Worm (Caenorhabditis elegans) whole organism, early embryonic: ENCODE measurements around the gene K04F1.8.
"Not testable (repeated sequence)": the region's sequence is repeated elsewhere in the genome, so short reads cannot be mapped to it uniquely, and the experiment has no call there.

Experiments
- B0310.2 ChIP-seq: sonication (generic microtip); optimal IDR thresholded peaks from 2 replicates; lab custom pipeline; 2016; ENCODE audit warnings: mild to moderate bottlenecking, missing genetic modification characterization, missing compliant biosample characterization
- F13C5.2 ChIP-seq: sonication (generic microtip); optimal IDR thresholded peaks from 2 replicates; lab custom pipeline; 2017; ENCODE audit warnings: mild to moderate bottlenecking, missing genetic modification characterization, inconsistent platforms, missing compliant biosample characterization
- aly-1 ChIP-seq: sonication (generic microtip); optimal IDR thresholded peaks from 2 replicates; lab custom pipeline; 2016; ENCODE audit warnings: missing genetic modification characterization, missing compliant biosample characterization
- ama-1 ChIP-seq: fragments of 150-350 bp; optimal IDR thresholded peaks from 2 replicates; lab custom pipeline; 2014
- ceh-13 ChIP-seq: fragments of 200-800 bp; sonication (Bioruptor generic); optimal IDR thresholded peaks from 2 replicates; lab custom pipeline; 2018; ENCODE audit warnings: mild to moderate bottlenecking, missing genetic modification characterization, missing compliant biosample characterization
- ceh-36 ChIP-seq: sonication (generic microtip); optimal IDR thresholded peaks from 2 replicates; lab custom pipeline; 2016; ENCODE audit warnings: missing genetic modification characterization, inconsistent platforms, missing compliant biosample characterization
- ets-7 ChIP-seq: sonication (generic microtip); optimal IDR thresholded peaks from 2 replicates; lab custom pipeline; 2016; ENCODE audit warnings: missing genotype, missing genetic modification characterization, missing compliant biosample characterization
- flt-1 ChIP-seq: fragments of 200-800 bp; sonication (Bioruptor generic); IDR thresholded peaks from 2 replicates; pipeline ENCODE4 v1.3.6; 2022; ENCODE audit warnings: missing genetic modification characterization, missing compliant biosample characterization
- hmbx-1 ChIP-seq: sonication (generic microtip); optimal IDR thresholded peaks from 2 replicates; lab custom pipeline; 2016; ENCODE audit warnings: mild to moderate bottlenecking, missing genetic modification characterization, missing compliant biosample characterization
- hmg-4 ChIP-seq: fragments of 200-800 bp; sonication (Bioruptor generic); optimal IDR thresholded peaks from 2 replicates; lab custom pipeline; 2018; ENCODE audit warnings: mild to moderate bottlenecking, missing genetic modification characterization, missing compliant biosample characterization
- hnd-1 ChIP-seq: sonication (generic microtip); optimal IDR thresholded peaks from 2 replicates; lab custom pipeline; 2016; ENCODE audit warnings: missing genetic modification characterization, missing compliant biosample characterization
- pes-1 ChIP-seq: fragments of 200-800 bp; sonication (Bioruptor generic); IDR thresholded peaks from 2 replicates; pipeline ENCODE4 v1.3.6; 2022; ENCODE audit warnings: missing genetic modification reagents, missing genetic modification characterization, missing compliant biosample characterization
- scrt-1 ChIP-seq: fragments of 200-800 bp; sonication (Bioruptor generic); IDR thresholded peaks from 2 replicates; pipeline ENCODE4 v1.3.6; 2022; ENCODE audit warnings: missing genetic modification characterization, missing compliant biosample characterization
- sea-1 ChIP-seq: fragments of 200-800 bp; sonication (Bioruptor generic); conservative IDR thresholded peaks from 2 replicates; pipeline ENCODE4 v1.3.6; 2022; ENCODE audit warnings: missing genetic modification characterization, missing compliant biosample characterization
- tbx-11 ChIP-seq: fragments of 200-800 bp; sonication (Bioruptor generic); IDR thresholded peaks from 2 replicates; pipeline ENCODE4 v1.3.6; 2022; ENCODE audit warnings: missing genetic modification characterization, missing compliant biosample characterization
- tbx-37 ChIP-seq: fragments of 200-800 bp; sonication (Bioruptor generic); conservative IDR thresholded peaks from 2 replicates; pipeline ENCODE4 v1.3.6; 2022; ENCODE audit warnings: missing genetic modification reagents, missing genetic modification characterization, missing compliant biosample characterization
- tra-4 ChIP-seq: sonication (generic microtip); optimal IDR thresholded peaks from 2 replicates; lab custom pipeline; 2017; ENCODE audit warnings: missing genetic modification characterization, missing compliant biosample characterization

K04F1.8 gene

DNA sequence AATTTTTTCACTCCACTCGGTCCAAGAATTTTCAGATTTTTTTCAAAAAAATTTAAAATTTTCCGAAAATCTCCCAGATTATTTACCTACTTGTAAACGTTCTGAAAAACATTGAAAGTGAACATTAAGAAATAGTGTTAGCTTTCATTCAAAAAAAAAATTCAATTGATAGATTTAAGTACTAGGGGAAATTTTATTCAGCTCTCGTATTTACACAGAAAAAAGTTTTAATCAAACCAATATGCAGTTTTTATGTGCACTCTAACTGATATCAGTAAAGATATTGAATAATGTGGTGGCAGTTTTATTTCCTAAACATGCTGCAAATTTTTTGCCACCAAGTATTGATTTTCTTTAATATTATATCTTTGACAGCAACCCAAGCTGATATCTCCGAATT, 1.2 kb downstream of the K04F1.8 start, which contains the start of gene irld-42:
irld-42 (plus strand) TSS at position 301 of the 400 bp plus-strand sequence.
- TF ChIP-seq aly-1 (tag; lab: Kevin White, UChicago) (no peak), hmg-4 (GFP tag; lab: Kevin White, UChicago) (no peak), B0310.2 (no peak), pes-1 (GFP tag; lab: Robert Waterston, UW) (no peak), hmbx-1 (tag; lab: Kevin White, UChicago) (no peak), ets-7 (no peak), flt-1 (no peak), F13C5.2 (tag; lab: Kevin White, UChicago) (no peak)

DNA sequence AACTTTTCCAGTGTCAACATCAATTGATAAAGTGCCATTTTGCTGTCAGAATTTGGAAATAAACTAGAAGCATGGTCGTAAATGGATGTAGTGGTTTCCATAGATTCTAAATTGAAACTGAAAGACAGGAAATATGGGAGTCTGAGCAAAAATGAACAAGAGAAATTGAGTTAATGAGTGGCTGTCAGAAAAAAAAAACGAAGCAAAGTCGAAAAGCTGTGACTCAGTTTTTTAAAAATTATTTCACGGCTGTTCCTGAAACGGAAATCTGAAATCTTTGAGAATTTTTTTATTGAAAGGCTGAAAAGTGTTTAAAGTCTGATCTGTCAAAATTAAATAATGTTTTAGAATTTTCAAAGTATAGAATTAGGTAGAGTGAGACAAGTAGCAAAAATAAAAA, 11.2 kb downstream of the K04F1.8 start, which contains the start of gene srw-98:
srw-98 (minus strand) TSS at position 101 of the 400 bp plus-strand sequence.
- no peak for TF ChIP-seq scrt-1 (GFP tag; lab: Robert Waterston, UW)
- TF ChIP-seq pes-1 (GFP tag; lab: Robert Waterston, UW) = no peak
- TF ChIP-seq tbx-11 (GFP tag; lab: Robert Waterston, UW) = no peak
- TF ChIP-seq ceh-13 (GFP tag; lab: Kevin White, UChicago) = no peak
- TF ChIP-seq tra-4 (tag; lab: Kevin White, UChicago) = no peak
- no peak for TF ChIP-seq aly-1 (tag; lab: Kevin White, UChicago)
- no peak for TF ChIP-seq F13C5.2 (tag; lab: Kevin White, UChicago)
- no peak for TF ChIP-seq hmg-4 (GFP tag; lab: Kevin White, UChicago)
- TF ChIP-seq ama-1 (lab: Kevin White, UChicago) = no peak
- TF ChIP-seq B0310.2 = no peak
- no peak for TF ChIP-seq ets-7
- TF ChIP-seq hnd-1 (tag; lab: Kevin White, UChicago) = no peak
- TF ChIP-seq flt-1 = no peak
- TF ChIP-seq sea-1 (GFP tag; lab: Robert Waterston, UW) = no peak
- TF ChIP-seq tbx-37 (GFP tag; lab: Robert Waterston, UW) = no peak
- TF ChIP-seq hmbx-1 (tag; lab: Kevin White, UChicago) = no peak
- TF ChIP-seq ceh-36 = no peak

DNA sequence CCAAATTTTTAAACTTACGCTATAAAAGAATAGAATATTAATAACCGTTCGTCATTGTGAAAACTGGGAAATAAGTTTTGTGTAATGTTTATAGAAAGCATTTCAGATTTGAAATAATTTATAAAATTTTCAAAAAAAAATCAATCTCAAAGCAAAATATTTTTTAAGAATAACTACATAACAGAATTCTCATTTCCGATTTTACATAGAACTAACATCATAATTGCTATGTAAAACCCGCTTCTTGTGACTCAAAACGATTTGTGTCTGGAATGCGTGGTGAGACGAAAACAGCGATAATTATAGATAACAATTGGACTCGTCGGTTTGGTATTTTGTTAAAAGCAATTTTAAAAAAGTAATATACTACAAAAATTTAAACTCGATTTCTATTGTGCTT, 13.8 kb downstream of the K04F1.8 start, which contains the start of gene srw-91:
srw-91 (minus strand) TSS at position 101 of the 400 bp plus-strand sequence.
- no peak for TF ChIP-seq hmbx-1 (tag; lab: Kevin White, UChicago)
- TF ChIP-seq tbx-37 (GFP tag; lab: Robert Waterston, UW) = no peak
- no peak for TF ChIP-seq ets-7
- TF ChIP-seq flt-1 = no peak
- TF ChIP-seq tbx-11 (GFP tag; lab: Robert Waterston, UW) = no peak
- no peak for TF ChIP-seq sea-1 (GFP tag; lab: Robert Waterston, UW)
- no peak for TF ChIP-seq ceh-36
- TF ChIP-seq B0310.2 = no peak
- TF ChIP-seq F13C5.2 (tag; lab: Kevin White, UChicago) = no peak
- TF ChIP-seq ama-1 (lab: Kevin White, UChicago) = no peak

DNA sequence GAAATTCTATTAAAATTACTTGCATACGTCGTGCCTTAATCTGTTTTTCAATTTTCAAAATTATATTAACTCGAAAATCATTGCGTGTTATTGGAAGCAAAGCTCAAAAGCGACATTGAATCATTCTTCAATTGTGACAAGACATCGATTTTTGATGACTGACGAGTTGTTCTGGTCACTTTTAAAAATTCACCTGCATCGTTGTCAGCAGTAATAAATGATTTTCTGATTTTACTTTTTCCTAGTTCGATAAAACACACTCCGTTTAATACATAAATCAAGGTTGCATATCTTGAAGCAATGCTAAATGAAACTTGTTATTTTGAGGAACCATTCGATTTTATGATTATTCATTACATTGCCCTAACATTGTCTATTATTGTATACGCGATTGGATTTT, 15.3 kb downstream of the K04F1.8 start, which contains the start of gene srh-3:
srh-3 (plus strand) TSS at position 301 of the 400 bp plus-strand sequence.
- TF ChIP-seq F13C5.2 (tag; lab: Kevin White, UChicago) (no peak), B0310.2 (no peak), tbx-37 (GFP tag; lab: Robert Waterston, UW) (no peak), ceh-36 (no peak), hmg-4 (GFP tag; lab: Kevin White, UChicago) (no peak), ceh-13 (GFP tag; lab: Kevin White, UChicago) (no peak), tra-4 (tag; lab: Kevin White, UChicago) (no peak), flt-1 (no peak), scrt-1 (GFP tag; lab: Robert Waterston, UW) (no peak), hnd-1 (tag; lab: Kevin White, UChicago) (no peak), pes-1 (GFP tag; lab: Robert Waterston, UW) (no peak)

DNA sequence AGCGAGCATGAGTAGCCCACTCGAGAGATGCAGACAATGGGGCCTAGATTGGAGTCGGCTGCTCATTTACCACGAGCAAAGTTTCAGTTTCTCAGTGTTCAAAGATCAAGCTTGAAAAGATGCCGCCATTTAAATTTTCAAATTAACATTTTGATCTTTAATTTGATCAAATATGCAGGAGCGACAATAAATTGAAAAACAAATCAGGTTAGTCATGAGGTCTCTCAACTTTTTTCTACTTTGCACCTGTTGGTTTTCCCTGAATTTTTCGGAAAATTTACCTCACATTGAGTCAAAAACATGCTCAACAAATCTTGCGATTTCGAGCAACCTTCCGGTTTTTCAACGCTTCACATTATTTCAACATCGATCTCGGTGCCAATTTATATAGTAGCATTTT, 18.3 kb downstream of the K04F1.8 start, which contains the start of gene srh-5:
srh-5 (plus strand) TSS at position 301 of the 400 bp plus-strand sequence.
- TF ChIP-seq F13C5.2 (tag; lab: Kevin White, UChicago) = no peak
- TF ChIP-seq ceh-36 = no peak
- no peak for TF ChIP-seq hmbx-1 (tag; lab: Kevin White, UChicago)
- no peak for TF ChIP-seq hmg-4 (GFP tag; lab: Kevin White, UChicago)
- no peak for TF ChIP-seq ets-7
- no peak for TF ChIP-seq tbx-11 (GFP tag; lab: Robert Waterston, UW)
- no peak for TF ChIP-seq hnd-1 (tag; lab: Kevin White, UChicago)
- TF ChIP-seq ceh-13 (GFP tag; lab: Kevin White, UChicago) = no peak
- TF ChIP-seq flt-1 = no peak

ce11 chrV:1692494-1692893, 25.5 kb downstream of the K04F1.8 start, which contains the start of gene Y46H3C.5:
Y46H3C.5 (minus strand) TSS chrV:1692495.
- not testable (repeated sequence) for TF ChIP-seq scrt-1 (GFP tag; lab: Robert Waterston, UW); sea-1 (GFP tag; lab: Robert Waterston, UW); ceh-36

DNA sequence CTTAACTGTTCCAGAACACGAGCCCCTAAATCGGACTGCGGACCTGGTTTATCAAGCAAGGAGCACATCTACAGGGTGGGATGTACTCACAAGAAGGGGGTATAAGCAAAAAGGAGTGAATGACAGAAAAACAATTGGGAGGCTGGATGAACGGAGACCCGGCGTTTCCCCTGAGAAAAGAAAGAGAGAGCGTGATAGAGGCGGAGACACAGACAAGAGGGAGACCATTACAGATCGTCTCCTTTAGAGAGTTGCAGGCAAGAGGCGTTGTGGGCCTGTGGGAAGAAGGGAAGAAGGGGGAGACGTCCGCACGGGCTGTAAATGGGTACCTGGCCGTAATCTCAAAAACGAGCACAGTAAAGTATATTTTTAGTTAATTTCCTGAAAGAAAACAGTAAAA, 26.9 kb downstream of the K04F1.8 start, which contains the start of gene Y46H3C.7:
Y46H3C.7 (minus strand) TSS at position 147 of the 400 bp plus-strand sequence.
- TF ChIP-seq flt-1; tbx-37 (GFP tag; lab: Robert Waterston, UW); scrt-1 (GFP tag; lab: Robert Waterston, UW): not testable (repeated sequence)

ce11 chrV:1698400-1698799, 31.4 kb downstream of the K04F1.8 start:
- TF ChIP-seq scrt-1 (GFP tag; lab: Robert Waterston, UW) (0 out of 2 replicates have a peak, but pooled peaks have one; percentile 24), ama-1 (lab: Kevin White, UChicago) (no peak), ceh-13 (GFP tag; lab: Kevin White, UChicago) (no peak)
